Fruit fly (Drosophila melanogaster) Kc167 (cell line): Measurements from ENCODE around the gene Cdk5alpha.

Experiments used
- Sin3A ChIP-seq: fragments of >200 bp; optimal IDR thresholded peaks from 2 replicates; lab custom pipeline; 2018; ENCODE audit warnings: missing external identifiers
- h ChIP-seq: fragments of >200 bp; optimal IDR thresholded peaks from 3 replicates; lab custom pipeline; 2018; ENCODE audit warnings: missing external identifiers
- psq ChIP-seq: fragments of >200 bp; optimal IDR thresholded peaks from 2 replicates; lab custom pipeline; 2017; ENCODE audit warnings: missing external identifiers
- ttk ChIP-seq: sonication (Bioruptor generic); optimal IDR thresholded peaks from 2 replicates; lab custom pipeline; 2017; ENCODE audit warnings: missing external identifiers

- TF ChIP-seq ttk (lab: Kevin White, UChicago) (no peak), h (lab: Kevin White, UChicago) (no peak), psq (lab: Kevin White, UChicago) (no peak), Sin3A (no peak)
Observed at dm6 chr2L:10280772-10281171, 30.0 kb downstream of the Cdk5alpha start, which contains the start of gene CG34043.
